Fruit fly (Drosophila melanogaster) whole organism, embryonic: ENCODE data around the gene CG42465.

Source experiments
- CG10321 ChIP-seq: fragments of 200-800 bp; sonication (Bioruptor generic); IDR thresholded peaks from 2 replicates; pipeline ENCODE4 v1.3.6; 2022; ENCODE audit warnings: missing biosample characterization, missing genetic modification characterization
- CG10431 ChIP-seq: fragments of 200-800 bp; sonication (Bioruptor generic); optimal IDR thresholded peaks from 3 replicates; lab custom pipeline; 2018; ENCODE audit warnings: missing biosample characterization, mild to moderate bottlenecking, missing genetic modification characterization
- CG11696 ChIP-seq: fragments of 200-800 bp; sonication (Bioruptor generic); IDR thresholded peaks from 2 replicates; pipeline ENCODE4 v1.3.6; 2022; ENCODE audit warnings: missing biosample characterization, missing genetic modification characterization
- CG12391 ChIP-seq: fragments of 200-800 bp; sonication (Bioruptor generic); optimal IDR thresholded peaks from 3 replicates; lab custom pipeline; 2018; ENCODE audit warnings: missing biosample characterization, mild to moderate bottlenecking, missing genetic modification characterization, moderate library complexity
- CG13123 ChIP-seq: fragments of 200-800 bp; sonication (Bioruptor generic); optimal IDR thresholded peaks from 2 replicates; lab custom pipeline; 2016; ENCODE audit warnings: missing biosample characterization, missing genetic modification characterization
- CG13296 ChIP-seq: fragments of 200-800 bp; sonication (Bioruptor generic); optimal IDR thresholded peaks from 3 replicates; lab custom pipeline; 2018; ENCODE audit warnings: missing biosample characterization, mild to moderate bottlenecking, missing genetic modification characterization
- CG14441 ChIP-seq: fragments of 200-800 bp; sonication (Bioruptor generic); IDR thresholded peaks from 2 replicates; pipeline ENCODE4 v1.3.6; 2022; ENCODE audit warnings: missing biosample characterization, missing genetic modification characterization
- CG15269 ChIP-seq: fragments of 200-800 bp; sonication (Bioruptor generic); optimal IDR thresholded peaks from 2 replicates; lab custom pipeline; 2018; ENCODE audit warnings: missing biosample characterization, mild to moderate bottlenecking, missing genetic modification characterization, moderate library complexity
- CG1647 ChIP-seq: fragments of 200-800 bp; sonication (Bioruptor generic); optimal IDR thresholded peaks from 3 replicates; lab custom pipeline; 2016; ENCODE audit warnings: missing biosample characterization, missing genetic modification characterization
- CG1792 ChIP-seq: fragments of 200-800 bp; sonication (Bioruptor generic); optimal IDR thresholded peaks from 2 replicates; lab custom pipeline; 2016; ENCODE audit warnings: missing biosample characterization, missing genetic modification characterization
- CG18262 ChIP-seq: fragments of 200-800 bp; optimal IDR thresholded peaks from 3 replicates; lab custom pipeline; 2019; ENCODE audit warnings: missing biosample characterization, mild to moderate bottlenecking, missing genetic modification characterization, moderate library complexity
- CG2202 ChIP-seq: fragments of 200-800 bp; sonication (Bioruptor generic); optimal IDR thresholded peaks from 2 replicates; lab custom pipeline; 2018; ENCODE audit warnings: missing biosample characterization, mild to moderate bottlenecking, missing genetic modification characterization
- CG30403 ChIP-seq: fragments of 200-800 bp; sonication (Bioruptor generic); optimal IDR thresholded peaks from 3 replicates; lab custom pipeline; 2016; ENCODE audit warnings: missing biosample characterization, missing genetic modification characterization
- CG3281 ChIP-seq: fragments of 200-800 bp; sonication (Bioruptor generic); optimal IDR thresholded peaks from 3 replicates; lab custom pipeline; 2017; ENCODE audit warnings: missing biosample characterization, mild to moderate bottlenecking, missing genetic modification characterization
- CG34376 ChIP-seq: fragments of 200-800 bp; sonication (Bioruptor generic); optimal IDR thresholded peaks from 2 replicates; lab custom pipeline; 2018; ENCODE audit warnings: missing biosample characterization, mild to moderate bottlenecking, missing genetic modification characterization
- CG3838 ChIP-seq: fragments of 200-800 bp; sonication (Bioruptor generic); optimal IDR thresholded peaks from 3 replicates; lab custom pipeline; 2016; ENCODE audit warnings: missing biosample characterization, missing genetic modification characterization
- CG4282 ChIP-seq: fragments of 200-800 bp; sonication (Bioruptor generic); optimal IDR thresholded peaks from 2 replicates; lab custom pipeline; 2016; ENCODE audit warnings: missing biosample characterization, missing genetic modification characterization
- CG7372 ChIP-seq: fragments of 200-800 bp; sonication (Bioruptor generic); IDR thresholded peaks from 2 replicates; pipeline ENCODE4 v1.3.6; 2022; ENCODE audit warnings: missing biosample characterization, missing genetic modification characterization
- CG7928 ChIP-seq: fragments of 200-800 bp; sonication (Bioruptor generic); optimal IDR thresholded peaks from 2 replicates; lab custom pipeline; 2017; ENCODE audit warnings: missing biosample characterization, mild to moderate bottlenecking, missing genetic modification characterization
- CG8388 ChIP-seq: fragments of 200-800 bp; sonication (Bioruptor generic); optimal IDR thresholded peaks from 2 replicates; lab custom pipeline; 2019; ENCODE audit warnings: missing biosample characterization, mild to moderate bottlenecking, missing genetic modification characterization, moderate library complexity
- CG9609 ChIP-seq: fragments of 200-800 bp; sonication (Bioruptor generic); optimal IDR thresholded peaks from 3 replicates; lab custom pipeline; 2016; ENCODE audit warnings: missing biosample characterization, missing genetic modification characterization
- CHES-1-like ChIP-seq: fragments of 200-800 bp; sonication (Bioruptor generic); optimal IDR thresholded peaks from 2 replicates; lab custom pipeline; 2016; ENCODE audit warnings: missing biosample characterization, missing genetic modification characterization
- Camta ChIP-seq: fragments of 200-800 bp; sonication (Bioruptor generic); optimal IDR thresholded peaks from 2 replicates; lab custom pipeline; 2016; ENCODE audit warnings: missing biosample characterization, missing genetic modification characterization
- Dad ChIP-seq: fragments of 200-800 bp; sonication (Bioruptor generic); optimal IDR thresholded peaks from 3 replicates; lab custom pipeline; 2016; ENCODE audit warnings: missing biosample characterization, missing genetic modification characterization
- Deaf1 ChIP-seq: fragments of 200-800 bp; optimal IDR thresholded peaks from 3 replicates; lab custom pipeline; 2019; ENCODE audit warnings: missing biosample characterization, mild to moderate bottlenecking, missing genetic modification characterization, moderate library complexity
- Dp ChIP-seq: fragments of 200-800 bp; sonication (Bioruptor generic); optimal IDR thresholded peaks from 2 replicates; lab custom pipeline; 2018; ENCODE audit warnings: missing biosample characterization, mild to moderate bottlenecking, missing genetic modification characterization, moderate library complexity
- Fer1 ChIP-seq: fragments of 200-800 bp; sonication (Bioruptor generic); optimal IDR thresholded peaks from 2 replicates; lab custom pipeline; 2017; ENCODE audit warnings: missing biosample characterization, mild to moderate bottlenecking, missing genetic modification characterization
- Hr3 ChIP-seq: fragments of 200-800 bp; sonication (Bioruptor generic); optimal IDR thresholded peaks from 3 replicates; lab custom pipeline; 2016; ENCODE audit warnings: missing biosample characterization, missing genetic modification characterization
- MESR4 ChIP-seq: fragments of 200-800 bp; sonication (Bioruptor generic); optimal IDR thresholded peaks from 2 replicates; lab custom pipeline; 2018; ENCODE audit warnings: missing biosample characterization, mild to moderate bottlenecking, missing genetic modification characterization, moderate library complexity
- Mrtf ChIP-seq: fragments of 200-800 bp; sonication (Bioruptor generic); IDR thresholded peaks from 3 replicates; pipeline ENCODE4 v1.3.6; 2022; ENCODE audit warnings: missing biosample characterization, missing genetic modification characterization
- Nf-YA ChIP-seq: fragments of 200-800 bp; sonication (Bioruptor generic); IDR thresholded peaks from 2 replicates; pipeline ENCODE4 v1.3.6; 2022; ENCODE audit warnings: missing biosample characterization, missing genetic modification characterization
- Optix ChIP-seq: fragments of 200-800 bp; sonication (Bioruptor generic); IDR thresholded peaks from 3 replicates; pipeline ENCODE4 v1.3.6; 2022; ENCODE audit warnings: missing biosample characterization, missing genetic modification characterization
- Rfx ChIP-seq: fragments of 200-800 bp; sonication (Bioruptor generic); IDR thresholded peaks from 2 replicates; pipeline ENCODE4 v1.3.6; 2022; ENCODE audit warnings: missing biosample characterization, missing genetic modification characterization
- Taf1 ChIP-seq: fragments of 200-800 bp; sonication (Bioruptor generic); IDR thresholded peaks from 2 replicates; pipeline ENCODE4 v1.3.6; 2022; ENCODE audit warnings: missing biosample characterization, missing genetic modification characterization
- Tbp ChIP-seq: fragments of >200 bp; optimal IDR thresholded peaks from 2 replicates; lab custom pipeline; 2018; ENCODE audit warnings: missing biosample characterization, missing genetic modification characterization
- Vsx1 ChIP-seq: fragments of 200-800 bp; sonication (Bioruptor generic); optimal IDR thresholded peaks from 2 replicates; lab custom pipeline; 2017; ENCODE audit warnings: missing biosample characterization, mild to moderate bottlenecking, missing genetic modification characterization, missing genetic modification reagents
- ab ChIP-seq: fragments of 200-800 bp; sonication (Bioruptor generic); optimal IDR thresholded peaks from 2 replicates; lab custom pipeline; 2016; ENCODE audit warnings: missing biosample characterization, missing genetic modification characterization
- ato ChIP-seq: fragments of 200-800 bp; sonication (Bioruptor generic); IDR thresholded peaks from 2 replicates; pipeline ENCODE4 v1.3.6; 2022; ENCODE audit warnings: missing biosample characterization, missing genetic modification characterization; ENCODE audit not compliant: partially characterized antibody
- bigmax ChIP-seq: fragments of 200-800 bp; sonication (Bioruptor generic); optimal IDR thresholded peaks from 2 replicates; lab custom pipeline; 2018; ENCODE audit warnings: missing biosample characterization, mild to moderate bottlenecking, missing genetic modification characterization
- corto ChIP-seq: fragments of 200-800 bp; sonication (Bioruptor generic); optimal IDR thresholded peaks from 2 replicates; lab custom pipeline; 2016; ENCODE audit warnings: missing biosample characterization, mild to moderate bottlenecking, missing genetic modification characterization, moderate library complexity
- cwo ChIP-seq: fragments of 200-800 bp; sonication (Bioruptor generic); optimal IDR thresholded peaks from 3 replicates; lab custom pipeline; 2017; ENCODE audit warnings: missing biosample characterization, missing genetic modification characterization, mild to moderate bottlenecking, moderate library complexity, missing genetic modification reagents
- disco-r ChIP-seq: fragments of 200-800 bp; sonication (Bioruptor generic); optimal IDR thresholded peaks from 2 replicates; lab custom pipeline; 2016; ENCODE audit warnings: missing biosample characterization, missing genetic modification characterization
- gsb ChIP-seq: fragments of 200-800 bp; sonication (Bioruptor generic); IDR thresholded peaks from 2 replicates; pipeline ENCODE4 v1.3.6; 2022; ENCODE audit warnings: missing biosample characterization, missing genetic modification characterization
- lmd ChIP-seq: fragments of 200-800 bp; sonication (Bioruptor generic); IDR thresholded peaks from 2 replicates; pipeline ENCODE4 v1.3.6; 2022; ENCODE audit warnings: missing biosample characterization, missing genetic modification characterization
- luna ChIP-seq: fragments of 200-800 bp; sonication (Bioruptor generic); optimal IDR thresholded peaks from 2 replicates; lab custom pipeline; 2016; ENCODE audit warnings: missing biosample characterization, missing genetic modification characterization
- maf-S ChIP-seq: fragments of 200-800 bp; sonication (Bioruptor generic); optimal IDR thresholded peaks from 2 replicates; lab custom pipeline; 2016; ENCODE audit warnings: missing biosample characterization, missing genetic modification characterization
- pnt ChIP-seq: fragments of 200-800 bp; sonication (Bioruptor generic); optimal IDR thresholded peaks from 3 replicates; lab custom pipeline; 2016; ENCODE audit warnings: missing biosample characterization, missing genetic modification characterization
- pros ChIP-seq: fragments of 200-800 bp; sonication (Bioruptor generic); optimal IDR thresholded peaks from 3 replicates; lab custom pipeline; 2019; ENCODE audit warnings: missing biosample characterization, mild to moderate bottlenecking, missing genetic modification characterization, moderate library complexity
- salm ChIP-seq: fragments of 200-800 bp; sonication (Bioruptor generic); optimal IDR thresholded peaks from 2 replicates; lab custom pipeline; 2018; ENCODE audit warnings: missing biosample characterization, mild to moderate bottlenecking, missing genetic modification characterization
- sima ChIP-seq: fragments of 200-800 bp; sonication (Bioruptor generic); optimal IDR thresholded peaks from 2 replicates; lab custom pipeline; 2016; ENCODE audit warnings: missing biosample characterization, missing genetic modification characterization
- tap ChIP-seq: fragments of 200-800 bp; optimal IDR thresholded peaks from 3 replicates; lab custom pipeline; 2019; ENCODE audit warnings: missing biosample characterization, mild to moderate bottlenecking, missing genetic modification characterization, moderate library complexity
- tup ChIP-seq: fragments of 200-800 bp; sonication (Bioruptor generic); optimal IDR thresholded peaks from 2 replicates; lab custom pipeline; 2016; ENCODE audit warnings: missing biosample characterization, mild to moderate bottlenecking, missing genetic modification characterization, moderate library complexity
- unpg ChIP-seq: fragments of 200-800 bp; sonication (Bioruptor generic); optimal IDR thresholded peaks from 3 replicates; lab custom pipeline; 2018; ENCODE audit warnings: missing biosample characterization, mild to moderate bottlenecking, missing genetic modification characterization, moderate library complexity
- wor ChIP-seq: fragments of 200-800 bp; sonication (Bioruptor generic); IDR thresholded peaks from 2 replicates; pipeline ENCODE4 v1.3.6; 2022; ENCODE audit warnings: missing biosample characterization, missing genetic modification characterization

Gene CG42465

dm6 chr2L:3675770-3676169, 24.2 kb upstream of the CG42465 start (continued):
- TF ChIP-seq CG34376 (GFP tag; lab: Kevin White, UChicago) (no peak), pros (GFP tag; lab: Kevin White, UChicago) (no peak), CG18262 (tag; lab: Kevin White, UChicago) (peak; percentile 53), unpg (no peak), CG3281 (no peak), CG7372 (0 out of 2 replicates have a peak, but pooled peaks have one; percentile 34), sima (GFP tag; lab: Kevin White, UChicago) (no peak), CG10321 (GFP tag; lab: Robert Waterston, UW) (no peak), Dad (GFP tag; lab: Kevin White, UChicago) (no peak), Vsx1 (GFP tag; lab: Kevin White, UChicago) (no peak), Dp (no peak), tup (GFP tag; lab: Kevin White, UChicago) (no peak), salm (tag; lab: Kevin White, UChicago) (no peak), CG4282 (GFP tag; lab: Kevin White, UChicago) (no peak), Fer1 (GFP tag; lab: Kevin White, UChicago) (no peak), Deaf1 (tag; lab: Kevin White, UChicago) (no peak), bigmax (GFP tag; lab: Kevin White, UChicago) (no peak), Taf1 (GFP tag; lab: Robert Waterston, UW) (no peak), pnt (GFP tag; lab: Kevin White, UChicago) (peak; percentile 28), luna (GFP tag; lab: Kevin White, UChicago) (no peak), CG14441 (0 out of 2 replicates have a peak, but pooled peaks have one; percentile 20), CG13123 (no peak), CG1647 (GFP tag; lab: Kevin White, UChicago) (no peak), CG10431 (GFP tag; lab: Kevin White, UChicago) (no peak), CG9609 (GFP tag; lab: Kevin White, UChicago) (no peak), wor (no peak), Hr3 (GFP tag; lab: Kevin White, UChicago) (no peak), disco-r (no peak), CHES-1-like (GFP tag; lab: Kevin White, UChicago) (no peak), CG2202 (tag; lab: Kevin White, UChicago) (no peak), CG13296 (GFP tag; lab: Kevin White, UChicago) (no peak), lmd (GFP tag; lab: Robert Waterston, UW) (no peak), Tbp (no peak), CG15269 (tag; lab: Kevin White, UChicago) (no peak), CG30403 (GFP tag; lab: Kevin White, UChicago) (peak; percentile 10), CG1792 (GFP tag; lab: Kevin White, UChicago) (no peak), ato (no peak), CG11696 (GFP tag; lab: Robert Waterston, UW) (no peak), MESR4 (GFP tag; lab: Kevin White, UChicago) (no peak), cwo (GFP tag; lab: Kevin White, UChicago) (no peak), Camta (GFP tag; lab: Kevin White, UChicago) (no peak), Nf-YA (GFP tag; lab: Robert Waterston, UW) (no peak)

dm6 chr2L:3681338-3681737, 18.7 kb upstream of the CG42465 start:
- TF ChIP-seq CG8388 (GFP tag; lab: Kevin White, UChicago) (no peak), corto (no peak), Mrtf (GFP tag; lab: Robert Waterston, UW) (0 out of 3 replicates have a peak, but pooled peaks have one; percentile 11), CG12391 (no peak), Optix (no peak), ab (no peak), tap (tag; lab: Kevin White, UChicago) (peak; percentile 50), CG3838 (GFP tag; lab: Kevin White, UChicago) (no peak), maf-S (GFP tag; lab: Kevin White, UChicago) (no peak), CG1792 (GFP tag; lab: Kevin White, UChicago) (no peak), CG4282 (GFP tag; lab: Kevin White, UChicago) (no peak), CG7928 (GFP tag; lab: Kevin White, UChicago) (no peak), gsb (GFP tag; lab: Robert Waterston, UW) (no peak), Rfx (GFP tag; lab: Robert Waterston, UW) (no peak)
